Worm (Caenorhabditis elegans) whole organism, L4/young adult: ENCODE results near the gene nspc-3.

Experiments used
- W03F9.2 ChIP-seq: fragments of 150-350 bp; optimal IDR thresholded peaks from 2 replicates; lab custom pipeline; 2014; ENCODE audit warnings: missing biosample characterization, missing genetic modification characterization
- him-1 ChIP-seq: sonication (generic microtip); optimal IDR thresholded peaks from 2 replicates; lab custom pipeline; 2016; ENCODE audit warnings: missing genotype, missing genetic modification reagents, missing genetic modification characterization, missing compliant biosample characterization

DNA sequence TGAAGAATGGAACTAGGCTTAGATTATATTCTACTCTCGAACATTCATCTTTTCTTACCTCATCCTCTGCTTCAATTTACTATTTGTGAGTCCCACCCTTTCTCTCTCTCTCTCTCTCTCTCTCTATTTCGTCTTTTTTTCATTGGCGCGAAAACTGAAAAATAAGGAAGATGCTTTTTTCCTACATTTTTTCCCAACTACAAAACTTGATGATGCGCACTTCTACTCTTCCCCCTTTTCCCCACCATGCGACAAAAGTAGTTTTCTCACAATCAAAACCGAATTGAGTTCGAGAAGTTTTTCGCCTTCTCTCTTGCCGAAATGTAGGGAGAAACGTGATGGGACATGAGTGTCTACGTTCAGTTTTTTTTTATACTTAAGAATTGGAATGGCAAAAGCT is 47.0 kb upstream of the nspc-3 start:
- TF ChIP-seq W03F9.2 (tag; lab: Kevin White, UChicago) = no peak
- TF ChIP-seq him-1 (tag; lab: Kevin White, UChicago) = no peak
